Fruit fly (Drosophila melanogaster) whole organism, wandering third instar larva: Measurements from ENCODE around the gene Ir67a.

ENCODE experiments used
- Abd-B ChIP-seq: fragments of >200 bp; optimal IDR thresholded peaks from 2 replicates; lab custom pipeline; 2017; ENCODE audit warnings: missing biosample characterization, missing genetic modification characterization
- CG32264 ChIP-seq: fragments of 200-800 bp; sonication (Bioruptor generic); optimal IDR thresholded peaks from 2 replicates; lab custom pipeline; 2016; ENCODE audit warnings: missing biosample characterization, missing genetic modification characterization
- CG9705 ChIP-seq: fragments of 200-800 bp; sonication (Bioruptor generic); optimal IDR thresholded peaks from 2 replicates; lab custom pipeline; 2018; ENCODE audit warnings: missing biosample characterization, mild to moderate bottlenecking, missing genetic modification characterization
- CrebA ChIP-seq: fragments of 200-800 bp; sonication (Bioruptor generic); optimal IDR thresholded peaks from 2 replicates; lab custom pipeline; 2016; ENCODE audit warnings: missing biosample characterization, mild to moderate bottlenecking, missing genetic modification characterization, borderline replicate concordance
- Dfd ChIP-seq: fragments of >200 bp; optimal IDR thresholded peaks from 2 replicates; lab custom pipeline; 2017; ENCODE audit warnings: missing biosample characterization, missing genetic modification characterization
- Dif ChIP-seq: fragments of 200-275, 200-300 bp; sonication (Bioruptor generic); optimal IDR thresholded peaks from 2 replicates; lab custom pipeline; 2018; ENCODE audit warnings: missing biosample characterization, missing genetic modification characterization; ENCODE audit not compliant: partially characterized antibody
- GATAd ChIP-seq: sonication (Bioruptor generic); optimal IDR thresholded peaks from 2 replicates; lab custom pipeline; 2016; ENCODE audit warnings: missing biosample characterization, missing genetic modification characterization
- HLH106 ChIP-seq: fragments of 200-800 bp; optimal IDR thresholded peaks from 3 replicates; lab custom pipeline; 2019; ENCODE audit warnings: missing biosample characterization, mild to moderate bottlenecking, missing genetic modification characterization, moderate library complexity
- Hnf4 ChIP-seq: fragments of 200-800 bp; sonication (Bioruptor generic); optimal IDR thresholded peaks from 2 replicates; lab custom pipeline; 2016; ENCODE audit warnings: missing biosample characterization, mild to moderate bottlenecking, missing genetic modification characterization
- Hr78 ChIP-seq: fragments of >200 bp; optimal IDR thresholded peaks from 2 replicates; lab custom pipeline; 2017; ENCODE audit warnings: missing biosample characterization, missing genetic modification characterization
- Jra ChIP-seq: sonication (Bioruptor generic); optimal IDR thresholded peaks from 2 replicates; lab custom pipeline; 2016; ENCODE audit warnings: missing biosample characterization, missing genetic modification characterization
- Mio ChIP-seq: sonication (Bioruptor generic); optimal IDR thresholded peaks from 2 replicates; lab custom pipeline; 2016; ENCODE audit warnings: missing biosample characterization, missing genetic modification characterization
- Myc ChIP-seq: fragments of >200 bp; optimal IDR thresholded peaks from 2 replicates; lab custom pipeline; 2017
- N ChIP-seq: fragments of >200 bp; optimal IDR thresholded peaks from 2 replicates; lab custom pipeline; 2018; ENCODE audit warnings: missing biosample characterization, missing external identifiers, missing genetic modification characterization
- Rel ChIP-seq, 2 experiments: fragments of 200-800 bp; sonication (Bioruptor generic) in 1 of 2; optimal IDR thresholded peaks; 2 replicates in 1 of 2; 3 replicates in 1 of 2; lab custom pipeline; 2016 to 2019; ENCODE audit warnings: mild to moderate bottlenecking in 2 of 2, missing biosample characterization in 2 of 2, missing genetic modification characterization in 2 of 2, moderate library complexity in 1 of 2
- Sp1 ChIP-seq: fragments of 200-800 bp; sonication (Bioruptor generic); optimal IDR thresholded peaks from 3 replicates; lab custom pipeline; 2019; ENCODE audit warnings: missing biosample characterization, mild to moderate bottlenecking, missing genetic modification characterization, moderate library complexity
- Vsx2 ChIP-seq: fragments of 200-300, 225-300 bp; sonication (Bioruptor generic); optimal IDR thresholded peaks from 2 replicates; lab custom pipeline; 2018; ENCODE audit warnings: missing biosample characterization, missing genetic modification characterization; ENCODE audit not compliant: partially characterized antibody
- br ChIP-seq: fragments of 200-800 bp; sonication (Bioruptor generic); optimal IDR thresholded peaks from 2 replicates; lab custom pipeline; 2016; ENCODE audit warnings: missing biosample characterization, missing genetic modification characterization
- brk ChIP-seq: fragments of 200-800 bp; sonication (Bioruptor generic); optimal IDR thresholded peaks from 2 replicates; lab custom pipeline; 2016; ENCODE audit warnings: missing biosample characterization, mild to moderate bottlenecking, missing genetic modification characterization
- dmrt93B ChIP-seq: fragments of 200-800 bp; sonication (Bioruptor generic); optimal IDR thresholded peaks from 2 replicates; lab custom pipeline; 2018; ENCODE audit warnings: missing biosample characterization, mild to moderate bottlenecking, missing genetic modification characterization
- dsf ChIP-seq: sonication (Bioruptor generic); optimal IDR thresholded peaks from 2 replicates; lab custom pipeline; 2016; ENCODE audit warnings: missing biosample characterization, missing genetic modification characterization, borderline replicate concordance
- ey ChIP-seq: fragments of 200-800 bp; sonication (Bioruptor generic); optimal IDR thresholded peaks from 2 replicates; lab custom pipeline; 2016; ENCODE audit warnings: missing biosample characterization, missing genetic modification characterization
- foxo ChIP-seq, 2 experiments: fragments of 200-800 bp; sonication (Bioruptor generic); optimal IDR thresholded peaks; 2 replicates in 1 of 2; 3 replicates in 1 of 2; lab custom pipeline; 2016 to 2017; ENCODE audit warnings: missing biosample characterization in 2 of 2, missing genetic modification characterization in 2 of 2
- fru ChIP-seq: fragments of 200-800 bp; sonication (Bioruptor generic); optimal IDR thresholded peaks from 3 replicates; lab custom pipeline; 2016; ENCODE audit warnings: missing biosample characterization, mild to moderate bottlenecking, missing genetic modification characterization
- h ChIP-seq: fragments of 200-800 bp; sonication (Bioruptor generic); optimal IDR thresholded peaks from 3 replicates; lab custom pipeline; 2016; ENCODE audit warnings: missing biosample characterization, mild to moderate bottlenecking, missing genetic modification characterization
- lola ChIP-seq: fragments of >200 bp; optimal IDR thresholded peaks from 2 replicates; lab custom pipeline; 2017; ENCODE audit warnings: missing biosample characterization, missing genetic modification characterization
- pan ChIP-seq: fragments of >200 bp; optimal IDR thresholded peaks from 2 replicates; lab custom pipeline; 2017
- psq ChIP-seq: fragments of 200-800 bp; sonication (Bioruptor generic); optimal IDR thresholded peaks from 3 replicates; lab custom pipeline; 2017; ENCODE audit warnings: missing biosample characterization, mild to moderate bottlenecking, missing genetic modification characterization, moderate library complexity
- rgr ChIP-seq: fragments of 200-800 bp; sonication (Bioruptor generic); optimal IDR thresholded peaks from 3 replicates; lab custom pipeline; 2016; ENCODE audit warnings: missing biosample characterization, mild to moderate bottlenecking, missing genetic modification characterization
- sage ChIP-seq: fragments of 200-800 bp; sonication (Bioruptor generic); optimal IDR thresholded peaks from 2 replicates; lab custom pipeline; 2016; ENCODE audit warnings: missing biosample characterization, mild to moderate bottlenecking, missing genetic modification characterization
- tai ChIP-seq: sonication (Bioruptor generic); optimal IDR thresholded peaks from 2 replicates; lab custom pipeline; 2016; ENCODE audit warnings: missing biosample characterization, missing genetic modification characterization
- usp ChIP-seq: fragments of >200 bp; optimal IDR thresholded peaks from 2 replicates; lab custom pipeline; 2017; ENCODE audit warnings: missing biosample characterization, missing genetic modification characterization
- woc ChIP-seq: sonication (Bioruptor generic); optimal IDR thresholded peaks from 2 replicates; lab custom pipeline; 2016; ENCODE audit warnings: missing biosample characterization, mild to moderate bottlenecking, missing genetic modification characterization

Gene Ir67a

dm6 chr3L:9543899-9544298, at the start of gene Ir67a:
Ir67a (minus strand) TSS chr3L:9543999.
- TF ChIP-seq CrebA: no peak
- no peak for TF ChIP-seq br (GFP tag; lab: Kevin White, UChicago)
- no peak for TF ChIP-seq rgr (GFP tag; lab: Kevin White, UChicago)
- TF ChIP-seq h (GFP tag; lab: Kevin White, UChicago): no peak
- no peak for TF ChIP-seq tai (GFP tag; lab: Kevin White, UChicago)

dm6 chr3L:9583388-9583787, 39.6 kb upstream of the Ir67a start:
- TF ChIP-seq fru (no peak), brk (GFP tag; lab: Kevin White, UChicago) (no peak), usp (GFP tag; lab: Kevin White, UChicago) (no peak)

dm6 chr3L:9571629-9572028, 27.8 kb upstream of the Ir67a start:
- TF ChIP-seq Myc (peak; percentile 21), woc (GFP tag; lab: Kevin White, UChicago) (no peak)

- TF ChIP-seq Rel (GFP tag; optimal IDR thresholded peaks at IDR 0.05; lab: Kevin White, UChicago) (no peak), Rel (tag; optimal IDR thresholded peaks at IDR 0.05; lab: Kevin White, UChicago) (no peak), foxo (GFP tag; optimal IDR thresholded peaks at IDR 0.05; lab: Kevin White, UChicago) (no peak), Abd-B (GFP tag; lab: Kevin White, UChicago) (no peak), tai (GFP tag; lab: Kevin White, UChicago) (no peak), N (GFP tag; lab: Kevin White, UChicago) (no peak), brk (GFP tag; lab: Kevin White, UChicago) (no peak), Jra (GFP tag; lab: Kevin White, UChicago) (no peak), rgr (GFP tag; lab: Kevin White, UChicago) (no peak), pan (lab: Kevin White, UChicago) (no peak), ey (no peak), br (GFP tag; lab: Kevin White, UChicago) (no peak), HLH106 (tag; lab: Kevin White, UChicago) (no peak), Dif (GFP tag; lab: Kevin White, UChicago) (no peak), Mio (no peak), CrebA (no peak)
Measured at dm6 chr3L:9569849-9570248, 26.1 kb upstream of the Ir67a start.

dm6 chr3L:9569194-9569593, 25.4 kb upstream of the Ir67a start:
- TF ChIP-seq CG9705 (GFP tag; lab: Kevin White, UChicago): no peak
- TF ChIP-seq Hr78: no peak
- no peak for TF ChIP-seq dmrt93B
- TF ChIP-seq Myc: no peak
- no peak for TF ChIP-seq fru
- no peak for TF ChIP-seq h (GFP tag; lab: Kevin White, UChicago)
- no peak for TF ChIP-seq Rel (GFP tag; optimal IDR thresholded peaks at IDR 0.05; lab: Kevin White, UChicago)
- TF ChIP-seq Rel (tag; optimal IDR thresholded peaks at IDR 0.05; lab: Kevin White, UChicago): no peak
- no peak for TF ChIP-seq pan (lab: Kevin White, UChicago)
- TF ChIP-seq Sp1 (GFP tag; lab: Kevin White, UChicago): no peak
- TF ChIP-seq foxo (GFP tag; optimal IDR thresholded peaks at IDR 0.05; lab: Kevin White, UChicago): no peak
- TF ChIP-seq sage (GFP tag; lab: Kevin White, UChicago): no peak
- TF ChIP-seq Abd-B (GFP tag; lab: Kevin White, UChicago): no peak
- TF ChIP-seq woc (GFP tag; lab: Kevin White, UChicago): no peak
- TF ChIP-seq Vsx2: no peak
- no peak for TF ChIP-seq CrebA
- TF ChIP-seq Hnf4: no peak
- TF ChIP-seq, all 38 proteins: peak for 0

- TF ChIP-seq HLH106 (tag; lab: Kevin White, UChicago): no peak
- TF ChIP-seq brk (GFP tag; lab: Kevin White, UChicago): no peak
- no peak for TF ChIP-seq dmrt93B
- TF ChIP-seq Rel (GFP tag; optimal IDR thresholded peaks at IDR 0.05; lab: Kevin White, UChicago): no peak
- no peak for TF ChIP-seq Rel (tag; optimal IDR thresholded peaks at IDR 0.05; lab: Kevin White, UChicago)
- TF ChIP-seq sage (GFP tag; lab: Kevin White, UChicago): no peak
- no peak for TF ChIP-seq tai (GFP tag; lab: Kevin White, UChicago)
- TF ChIP-seq GATAd (GFP tag; lab: Kevin White, UChicago): no peak
Measured at dm6 chr3L:9567748-9568147, 23.9 kb upstream of the Ir67a start.

dm6 chr3L:9566849-9567248, 23.1 kb upstream of the Ir67a start:
- TF ChIP-seq Jra (GFP tag; lab: Kevin White, UChicago): no peak
- no peak for TF ChIP-seq psq (GFP tag; lab: Kevin White, UChicago)
- TF ChIP-seq foxo (GFP tag; optimal IDR thresholded peaks at IDR 0.05; lab: Kevin White, UChicago): no peak
- no peak for TF ChIP-seq GATAd (GFP tag; lab: Kevin White, UChicago)
- no peak for TF ChIP-seq HLH106 (tag; lab: Kevin White, UChicago)
- no peak for TF ChIP-seq Mio
- TF ChIP-seq dsf (GFP tag; lab: Kevin White, UChicago): no peak
- TF ChIP-seq N (GFP tag; lab: Kevin White, UChicago): no peak
- no peak for TF ChIP-seq CG9705 (GFP tag; lab: Kevin White, UChicago)
- no peak for TF ChIP-seq lola (GFP tag; lab: Kevin White, UChicago)
- no peak for TF ChIP-seq CG32264 (GFP tag; lab: Kevin White, UChicago)
- TF ChIP-seq h (GFP tag; lab: Kevin White, UChicago): no peak
- no peak for TF ChIP-seq Dif (GFP tag; lab: Kevin White, UChicago)
- no peak for TF ChIP-seq Dfd (GFP tag; lab: Kevin White, UChicago)
- TF ChIP-seq rgr (GFP tag; lab: Kevin White, UChicago): no peak
- no peak for TF ChIP-seq Myc
- TF ChIP-seq pan (lab: Kevin White, UChicago): no peak
- TF ChIP-seq, all 38 proteins: peak for 0
